Worm (Caenorhabditis elegans) whole organism, mixed stage, embryonic: Measurements from ENCODE around the gene C53B7.6.
"Not testable (repeated sequence)": the region's sequence is repeated elsewhere in the genome, so short reads cannot be mapped to it uniquely, and the experiment has no call there.

ENCODE experiments used
- M03D4.4 ChIP-seq: sonication (generic microtip); optimal IDR thresholded peaks from 2 replicates; lab custom pipeline; 2017; ENCODE audit warnings: mild to moderate bottlenecking, missing genetic modification characterization, missing compliant biosample characterization
- bed-3 ChIP-seq: fragments of 200-800 bp; sonication (Bioruptor generic); optimal IDR thresholded peaks from 3 replicates; lab custom pipeline; 2018; ENCODE audit warnings: mild to moderate bottlenecking, missing genetic modification characterization, moderate library complexity, missing compliant biosample characterization
- blmp-1 ChIP-seq: fragments of 150-350 bp; optimal IDR thresholded peaks from 2 replicates; lab custom pipeline; 2014; ENCODE audit warnings: missing biosample characterization, missing genetic modification characterization
- ceh-43 ChIP-seq: fragments of 200-800 bp; sonication (Bioruptor generic); optimal IDR thresholded peaks from 2 replicates; lab custom pipeline; 2018; ENCODE audit warnings: mild to moderate bottlenecking, missing genetic modification characterization, moderate library complexity, missing compliant biosample characterization
- ceh-83 ChIP-seq: fragments of 200-800 bp; sonication (Bioruptor generic); optimal IDR thresholded peaks from 2 replicates; lab custom pipeline; 2018; ENCODE audit warnings: mild to moderate bottlenecking, missing genetic modification characterization, missing compliant biosample characterization
- cnd-1 ChIP-seq: fragments of 200-800 bp; sonication (Bioruptor generic); optimal IDR thresholded peaks from 2 replicates; lab custom pipeline; 2018; ENCODE audit warnings: mild to moderate bottlenecking, missing genetic modification characterization, missing compliant biosample characterization
- drap-1 ChIP-seq: fragments of 200-800 bp; sonication (Bioruptor generic); optimal IDR thresholded peaks from 3 replicates; lab custom pipeline; 2018; ENCODE audit warnings: mild to moderate bottlenecking, missing genetic modification characterization, missing compliant biosample characterization
- elt-1 ChIP-seq: sonication (generic microtip); optimal IDR thresholded peaks from 2 replicates; lab custom pipeline; 2017; ENCODE audit warnings: missing genetic modification characterization, mild to moderate bottlenecking, missing compliant biosample characterization, antibody characterized with exemption, moderate library complexity, borderline replicate concordance; ENCODE audit not compliant: insufficient read depth
- flh-1 ChIP-seq: fragments of 200-800 bp; sonication (Bioruptor generic); optimal IDR thresholded peaks from 2 replicates; lab custom pipeline; 2018; ENCODE audit warnings: mild to moderate bottlenecking, missing genetic modification characterization, moderate library complexity, missing compliant biosample characterization
- ham-2 ChIP-seq: fragments of 200-800 bp; sonication (Bioruptor generic); optimal IDR thresholded peaks from 2 replicates; lab custom pipeline; 2018; ENCODE audit warnings: mild to moderate bottlenecking, missing genetic modification characterization, missing compliant biosample characterization
- hlh-1 ChIP-seq: fragments of 150-350 bp; optimal IDR thresholded peaks from 2 replicates; lab custom pipeline; 2014; ENCODE audit warnings: missing biosample characterization, missing genetic modification reagents, missing genetic modification characterization
- lin-13 ChIP-seq: fragments of 150-350 bp; optimal IDR thresholded peaks from 2 replicates; lab custom pipeline; 2014; ENCODE audit warnings: missing biosample characterization, missing genetic modification characterization
- lin-32 ChIP-seq: fragments of 200-800 bp; sonication (Bioruptor generic); optimal IDR thresholded peaks from 2 replicates; lab custom pipeline; 2018; ENCODE audit warnings: mild to moderate bottlenecking, missing genetic modification characterization, missing compliant biosample characterization
- lsy-2 ChIP-seq: fragments of 150-350 bp; optimal IDR thresholded peaks from 2 replicates; lab custom pipeline; 2014; ENCODE audit warnings: missing biosample characterization, missing genetic modification characterization
- mab-5 ChIP-seq: fragments of 150-350 bp; optimal IDR thresholded peaks from 2 replicates; lab custom pipeline; 2014; ENCODE audit warnings: missing biosample characterization, missing genetic modification characterization
- mep-1 ChIP-seq: fragments of 150-350 bp; optimal IDR thresholded peaks from 2 replicates; lab custom pipeline; 2017; ENCODE audit warnings: missing biosample characterization, missing genetic modification reagents, missing genetic modification characterization, inconsistent platforms
- nhr-12 ChIP-seq: fragments of 150-350 bp; optimal IDR thresholded peaks from 2 replicates; lab custom pipeline; 2014; ENCODE audit warnings: missing biosample characterization, missing genetic modification characterization
- nhr-2 ChIP-seq: fragments of 150-350 bp; optimal IDR thresholded peaks from 2 replicates; lab custom pipeline; 2014; ENCODE audit warnings: missing biosample characterization, missing genetic modification characterization
- nhr-237 ChIP-seq: fragments of 150-350 bp; optimal IDR thresholded peaks from 2 replicates; lab custom pipeline; 2014; ENCODE audit warnings: missing biosample characterization, missing genetic modification characterization
- nhr-28 ChIP-seq: fragments of 150-350 bp; optimal IDR thresholded peaks from 2 replicates; lab custom pipeline; 2014; ENCODE audit warnings: missing biosample characterization, missing genetic modification characterization
- nhr-76 ChIP-seq: sonication (generic microtip); optimal IDR thresholded peaks from 2 replicates; lab custom pipeline; 2017; ENCODE audit warnings: missing biosample characterization, missing genetic modification characterization
- pha-4 ChIP-seq: fragments of 150-350 bp; optimal IDR thresholded peaks from 2 replicates; lab custom pipeline; 2018; ENCODE audit warnings: missing biosample characterization, missing genetic modification reagents, missing genetic modification characterization
- sem-2 ChIP-seq: fragments of 200-800 bp; sonication (Bioruptor generic); optimal IDR thresholded peaks from 2 replicates; lab custom pipeline; 2018; ENCODE audit warnings: mild to moderate bottlenecking, missing genetic modification characterization, missing compliant biosample characterization
- sptf-1 ChIP-seq: sonication (generic microtip); optimal IDR thresholded peaks from 2 replicates; lab custom pipeline; 2017; ENCODE audit warnings: mild to moderate bottlenecking, missing genetic modification characterization, moderate library complexity, missing compliant biosample characterization
- unc-120 ChIP-seq: sonication (generic microtip); optimal IDR thresholded peaks from 2 replicates; lab custom pipeline; 2017; ENCODE audit warnings: missing genetic modification characterization, missing compliant biosample characterization; ENCODE audit not compliant: poor library complexity, severe bottlenecking
- unc-39 ChIP-seq: fragments of 150-350 bp; optimal IDR thresholded peaks from 2 replicates; lab custom pipeline; 2014; ENCODE audit warnings: missing biosample characterization, missing genetic modification characterization
- ztf-11 ChIP-seq: fragments of 150-350 bp; optimal IDR thresholded peaks from 2 replicates; lab custom pipeline; 2014; ENCODE audit warnings: missing biosample characterization, missing genetic modification characterization

The C53B7.6 gene

DNA sequence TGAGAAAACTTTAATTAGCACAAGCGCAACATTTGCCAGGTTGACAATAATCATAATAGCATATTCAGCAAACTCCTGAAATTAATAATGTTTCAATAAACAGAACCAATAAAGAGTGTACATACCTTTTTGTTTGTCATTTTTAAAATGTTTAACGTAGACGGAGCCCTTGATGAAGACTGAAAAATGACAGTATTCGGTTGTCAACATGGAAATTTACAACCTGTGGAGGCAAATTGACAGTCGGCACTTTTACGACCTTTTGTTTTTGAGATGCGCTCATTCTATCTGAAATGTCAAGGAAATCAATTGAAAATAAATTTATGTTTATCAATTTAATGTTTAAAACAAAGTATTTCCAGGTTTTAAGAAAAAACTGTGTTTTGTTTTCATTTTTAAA is 15.9 kb upstream of the C53B7.6 start:
- TF ChIP-seq bed-3 (GFP tag; lab: Kevin White, UChicago) = no peak
- TF ChIP-seq nhr-12 (tag; lab: Kevin White, UChicago) = no peak
- no peak for TF ChIP-seq sem-2 (GFP tag; lab: Kevin White, UChicago)
- TF ChIP-seq blmp-1 (tag; lab: Kevin White, UChicago) = no peak
- no peak for TF ChIP-seq lin-13
- no peak for TF ChIP-seq elt-1
- TF ChIP-seq pha-4 = no peak
- TF ChIP-seq M03D4.4 (tag; lab: Kevin White, UChicago) = no peak
- TF ChIP-seq unc-39 = no peak

DNA sequence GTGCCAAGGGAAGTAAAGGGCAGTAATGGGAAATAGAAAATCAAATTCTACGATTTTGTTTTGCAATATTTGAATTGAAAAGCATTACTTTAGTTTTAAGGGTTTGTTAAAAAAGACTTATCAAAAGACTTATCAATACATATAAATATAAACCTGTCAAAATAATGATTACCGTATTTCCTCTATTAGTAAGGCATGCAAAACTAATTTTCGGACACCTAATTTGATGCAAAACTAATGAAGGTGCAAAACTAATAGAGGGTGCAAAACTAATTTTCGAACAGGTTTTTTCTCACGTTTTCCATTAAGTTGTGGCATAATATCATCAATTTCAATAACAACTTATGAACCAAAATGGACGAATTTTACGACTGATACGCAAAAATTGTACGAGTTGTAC is 13.2 kb upstream of the C53B7.6 start, which contains the start of gene F41C6.6:
Gene F41C6.6 (minus strand): TSS at position 101 of the 400 bp plus-strand sequence.
- not testable (repeated sequence) for TF ChIP-seq ceh-43; nhr-2 (tag; lab: Kevin White, UChicago); mep-1 (tag; lab: Kevin White, UChicago)

DNA sequence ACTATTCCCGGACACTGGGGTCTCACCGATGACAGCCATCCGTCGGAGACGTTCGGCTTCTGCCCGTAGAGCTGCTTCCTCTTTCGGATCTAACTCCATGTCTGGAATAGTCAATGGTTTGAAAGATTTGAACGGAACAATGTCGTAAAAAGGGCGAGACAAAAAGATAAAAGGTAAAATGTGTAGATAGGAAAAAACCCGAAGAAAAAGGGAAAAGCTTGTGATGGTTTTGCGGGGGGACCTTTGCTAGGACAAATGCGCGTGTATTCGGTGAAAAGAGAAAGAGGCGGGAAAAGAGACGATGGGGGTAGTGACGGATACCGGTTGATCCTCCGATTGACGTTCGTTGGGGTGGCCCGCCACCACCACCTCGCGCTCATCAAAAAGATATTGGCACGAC is 8.9 kb upstream of the C53B7.6 start, which contains the start of gene col-173:
Gene col-173 (minus strand): TSS at position 101 of the 400 bp plus-strand sequence.
- TF ChIP-seq blmp-1 (tag; lab: Kevin White, UChicago) = no peak
- no peak for TF ChIP-seq unc-39
- TF ChIP-seq bed-3 (GFP tag; lab: Kevin White, UChicago) = no peak
- no peak for TF ChIP-seq flh-1 (GFP tag; lab: Kevin White, UChicago)
- no peak for TF ChIP-seq sem-2 (GFP tag; lab: Kevin White, UChicago)
- TF ChIP-seq, all 35 proteins: peak for 0

DNA sequence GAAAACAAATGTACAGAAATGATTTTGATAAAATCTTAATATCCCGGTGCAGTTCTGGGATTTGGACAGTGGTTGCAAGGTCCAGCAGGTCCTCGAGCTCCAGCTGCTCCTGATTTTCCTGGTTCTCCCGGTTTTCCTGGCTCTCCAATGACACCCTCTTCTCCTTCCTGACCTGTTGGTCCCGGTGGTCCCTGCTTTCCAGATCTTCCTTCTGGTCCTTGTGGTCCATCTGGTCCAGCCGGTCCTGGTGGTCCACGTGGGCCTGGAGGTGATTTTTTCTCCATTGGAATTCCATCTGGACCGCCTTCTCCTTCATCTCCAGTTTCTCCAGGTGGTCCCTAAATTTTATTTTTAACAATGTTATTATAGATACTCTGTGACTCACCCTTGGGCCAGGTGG is 6.7 kb upstream of the C53B7.6 start:
- TF ChIP-seq nhr-2 (tag; lab: Kevin White, UChicago) (no peak), ceh-83 (GFP tag; lab: Kevin White, UChicago) (no peak), lsy-2 (no peak), hlh-1 (tag; lab: Kevin White, UChicago) (no peak), ham-2 (GFP tag; lab: Kevin White, UChicago) (no peak), lin-13 (no peak), nhr-28 (tag; lab: Kevin White, UChicago) (no peak), cnd-1 (tag; lab: Kevin White, UChicago) (no peak), ceh-43 (no peak), ztf-11 (tag; lab: Kevin White, UChicago) (no peak), elt-1 (no peak), flh-1 (GFP tag; lab: Kevin White, UChicago) (no peak)

DNA sequence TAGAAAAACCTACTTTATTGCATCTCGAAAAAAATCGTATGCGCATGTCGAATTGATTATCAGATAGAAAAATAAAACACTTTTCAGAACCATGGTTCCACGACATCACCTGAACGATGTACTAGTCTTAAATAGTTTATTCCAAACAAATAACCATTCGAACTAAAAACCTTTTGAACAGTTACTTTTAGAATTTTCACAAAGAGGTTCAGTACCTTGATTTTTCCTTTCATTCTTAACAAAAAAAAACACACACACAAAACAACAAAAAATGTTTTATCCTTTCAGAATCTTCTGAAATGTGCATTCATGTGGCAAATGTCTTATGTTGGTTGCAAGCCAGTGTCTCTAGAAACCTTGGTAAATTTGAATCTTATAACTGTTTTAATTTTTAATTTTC is 6.2 kb upstream of the C53B7.6 start, which contains the start of gene F41C6.4:
Gene F41C6.4 (minus strand): TSS at position 101 of the 400 bp plus-strand sequence.
- TF ChIP-seq cnd-1 (tag; lab: Kevin White, UChicago) = no peak
- no peak for TF ChIP-seq ztf-11 (tag; lab: Kevin White, UChicago)
- no peak for TF ChIP-seq drap-1 (GFP tag; lab: Kevin White, UChicago)
- no peak for TF ChIP-seq lin-32 (GFP tag; lab: Kevin White, UChicago)
- no peak for TF ChIP-seq sptf-1 (tag; lab: Kevin White, UChicago)
- TF ChIP-seq lsy-2 = no peak
- no peak for TF ChIP-seq hlh-1 (tag; lab: Kevin White, UChicago)
- TF ChIP-seq ceh-83 (GFP tag; lab: Kevin White, UChicago) = no peak

DNA sequence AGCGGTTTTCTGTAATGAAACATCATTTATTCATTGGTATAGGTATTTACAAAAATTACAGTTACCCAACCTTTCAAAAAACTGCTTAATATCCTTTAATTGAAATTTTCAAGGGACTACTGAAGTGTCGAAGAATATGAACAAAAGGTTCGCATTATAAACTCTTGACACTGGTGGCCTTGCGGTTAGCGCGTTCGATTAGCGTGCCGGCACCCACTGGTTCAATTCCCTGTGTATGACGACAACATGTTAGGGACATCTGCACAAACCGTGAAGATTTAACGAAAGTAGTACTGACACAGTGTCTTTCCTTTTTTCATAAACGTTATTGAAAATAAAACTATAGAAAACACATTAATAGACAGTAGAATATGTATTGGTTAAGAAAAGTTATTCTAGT is 862 bp downstream of the C53B7.6 start:
- peak; percentile 15 for TF ChIP-seq unc-120 (tag; lab: Kevin White, UChicago)
- no peak for TF ChIP-seq nhr-76
- no peak for TF ChIP-seq nhr-237 (tag; lab: Kevin White, UChicago)
- no peak for TF ChIP-seq lin-13
- TF ChIP-seq pha-4 = no peak
- TF ChIP-seq lin-32 (GFP tag; lab: Kevin White, UChicago) = peak; percentile 5
- TF ChIP-seq bed-3 (GFP tag; lab: Kevin White, UChicago) = no peak
- TF ChIP-seq sptf-1 (tag; lab: Kevin White, UChicago) = peak; percentile 41
- peak; percentile 42 for TF ChIP-seq ham-2 (GFP tag; lab: Kevin White, UChicago)
- peak; percentile 5 for TF ChIP-seq sem-2 (GFP tag; lab: Kevin White, UChicago)
- TF ChIP-seq drap-1 (GFP tag; lab: Kevin White, UChicago) = peak; percentile 52
- peak; percentile 76 for TF ChIP-seq cnd-1 (tag; lab: Kevin White, UChicago)
- TF ChIP-seq M03D4.4 (tag; lab: Kevin White, UChicago) = peak; percentile 7
- TF ChIP-seq mab-5 = no peak
- TF ChIP-seq ceh-83 (GFP tag; lab: Kevin White, UChicago) = peak; percentile 31
- no peak for TF ChIP-seq mep-1 (tag; lab: Kevin White, UChicago)
